Worm (Caenorhabditis elegans): ENCODE results near the gene lsm-7.

lsm-7 gene

DNA sequence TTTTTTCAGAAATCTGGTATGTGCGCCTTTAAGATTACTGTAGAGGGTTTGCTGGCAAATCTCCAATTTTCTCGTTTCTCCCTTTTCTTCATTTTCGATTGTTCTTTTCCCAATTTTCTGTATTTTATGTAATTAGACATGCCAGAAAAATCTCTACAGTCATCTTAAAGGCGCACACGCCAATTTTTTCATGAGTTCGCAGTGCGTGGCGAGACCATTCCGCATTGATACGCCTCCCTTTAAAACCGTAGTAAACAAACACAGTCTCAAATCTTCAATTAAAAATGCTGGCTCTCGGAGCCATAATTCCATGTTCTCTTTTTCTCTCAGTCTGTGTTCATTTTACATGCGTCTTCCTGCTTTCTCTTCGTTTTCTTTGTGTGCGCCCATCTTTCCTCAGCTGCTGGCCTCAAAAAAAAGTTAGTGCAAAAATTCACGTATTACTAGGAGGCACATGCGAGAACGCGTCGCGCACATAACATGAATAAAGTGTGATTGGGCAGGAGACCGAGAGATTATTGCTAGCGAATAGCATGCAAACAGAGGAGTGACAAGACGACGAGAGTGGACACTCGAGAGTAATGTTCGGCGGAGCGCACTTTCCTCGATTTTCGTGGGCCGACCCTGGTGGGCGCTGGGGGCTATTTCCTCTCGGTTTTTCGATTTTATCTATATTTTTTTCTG, 14.3 kb upstream of the lsm-7 start (continued):
- TF ChIP-seq tbp1 (GFP tag; optimal IDR thresholded peaks at IDR 0.05) (peak; percentile 38), cebp-1 (GFP tag; IDR thresholded peaks at IDR 0.05) (no peak), cebp-1 (tag; optimal IDR thresholded peaks at IDR 0.05) (peak; percentile 78), snpc-3.4 (tag; optimal IDR thresholded peaks at IDR 0.05) (peak; percentile 25), him-1 (tag; optimal IDR thresholded peaks at IDR 0.05) (peak; percentile 19), ama-1 (optimal IDR thresholded peaks at IDR 0.05) (no peak), ama-1 (GFP tag; optimal IDR thresholded peaks at IDR 0.05) (no peak), akir-1 (GFP tag; optimal IDR thresholded peaks at IDR 0.05) (no peak), D2030.7 (GFP tag; IDR thresholded peaks at IDR 0.05) (peak; percentile 14; the same call in 1 of the 2 replicates), B0336.3 (GFP tag; IDR thresholded peaks at IDR 0.05) (peak; percentile 74), Y53G8AR.9 (GFP tag; conservative IDR thresholded peaks at IDR 0.05) (no peak), ekl-4 (GFP tag; IDR thresholded peaks at IDR 0.05) (peak; percentile 43), pbrm-1 (GFP tag; IDR thresholded peaks at IDR 0.05) (0 out of 2 replicates have a peak, but pooled peaks have one; percentile 32), athp-1 (tag; optimal IDR thresholded peaks at IDR 0.05) (no peak), madf-8 (GFP tag; conservative IDR thresholded peaks at IDR 0.05) (peak; percentile 91), zfh-2 (GFP tag; conservative IDR thresholded peaks at IDR 0.05) (peak; percentile 85), nfyb-1 (GFP tag; IDR thresholded peaks at IDR 0.05) (peak; percentile 62; the same call in 1 of the 2 replicates), lir-1 (GFP tag; conservative IDR thresholded peaks at IDR 0.05) (peak; percentile 74; the same call in 1 of the 2 replicates), lin-35 (GFP tag; optimal IDR thresholded peaks at IDR 0.05) (peak in 1 of 3 experiments; percentile 28), lin-54 (GFP tag; optimal IDR thresholded peaks at IDR 0.05) (peak; percentile 46)

DNA sequence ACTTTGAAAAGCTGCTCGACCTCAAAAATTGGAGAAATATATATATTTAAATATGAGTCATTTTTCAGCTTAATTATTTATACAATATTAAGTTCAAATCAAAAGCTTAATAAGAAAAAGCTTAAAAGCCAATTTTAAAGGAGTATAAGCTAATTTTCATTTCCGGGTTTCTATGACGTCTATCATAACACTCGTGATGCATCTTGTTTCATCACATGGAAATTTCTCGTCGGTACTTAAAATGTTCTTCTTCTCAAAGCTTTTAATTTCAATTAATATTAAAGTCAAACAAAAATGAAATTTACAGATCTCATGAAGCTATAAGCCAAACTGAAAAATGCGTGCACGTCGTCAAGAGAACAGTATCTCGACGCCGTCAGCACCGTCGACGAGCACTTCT, 13.5 kb upstream of the lsm-7 start, which contains the start of gene rbr-2:
Gene rbr-2 (plus strand): TSS at position 301 of the 400 bp plus-strand sequence.
- TF ChIP-seq sptf-2 (GFP tag; optimal IDR thresholded peaks at IDR 0.05) (no peak), B0336.3 (GFP tag; IDR thresholded peaks at IDR 0.05) (no peak), mel-28 (tag; optimal IDR thresholded peaks at IDR 0.05; ENCODE audit: borderline replicate concordance) (no peak), lin-40 (tag; optimal IDR thresholded peaks at IDR 0.05) (no peak), Y56A3A.18 (GFP tag; IDR thresholded peaks at IDR 0.05) (no peak)

- no peak for TF ChIP-seq tbp1 (GFP tag; optimal IDR thresholded peaks at IDR 0.05)
- no peak for TF ChIP-seq hsf-1 (GFP tag; IDR thresholded peaks at IDR 0.05)
- no peak for TF ChIP-seq attf-6 (GFP tag; IDR thresholded peaks at IDR 0.05)
- TF ChIP-seq Y56A3A.18 (GFP tag; IDR thresholded peaks at IDR 0.05): peak; percentile 90
- TF ChIP-seq Y79H2A.3 (GFP tag; conservative IDR thresholded peaks at IDR 0.05): peak; percentile 65
- TF ChIP-seq cebp-2 (GFP tag; IDR thresholded peaks at IDR 0.05): no peak
- peak; percentile 81 for TF ChIP-seq zim-3 (tag; optimal IDR thresholded peaks at IDR 0.05)
- peak; percentile 67 for TF ChIP-seq Y95B8A.8 (GFP tag; IDR thresholded peaks at IDR 0.05)
- peak; percentile 21; the same call in 1 of the 2 replicates for TF ChIP-seq dox-1 (GFP tag; IDR thresholded peaks at IDR 0.05)
- TF ChIP-seq let-526 (GFP tag; IDR thresholded peaks at IDR 0.05): peak; percentile 43; the same call in 1 of the 2 replicates
- TF ChIP-seq F55B11.4 (tag; optimal IDR thresholded peaks at IDR 0.05; ENCODE audit: borderline replicate concordance, insufficient read depth): no peak
- TF ChIP-seq D2030.7 (GFP tag; IDR thresholded peaks at IDR 0.05): no peak
- TF ChIP-seq mes-4 (tag; optimal IDR thresholded peaks at IDR 0.05): no peak
- TF ChIP-seq lsl-1 (GFP tag; optimal IDR thresholded peaks at IDR 0.05): no peak
- peak; percentile 71 for TF ChIP-seq ceh-79 (tag; optimal IDR thresholded peaks at IDR 0.05)
- TF ChIP-seq nhr-120 (GFP tag; IDR thresholded peaks at IDR 0.05): no peak
- TF ChIP-seq nhr-27 (tag; optimal IDR thresholded peaks at IDR 0.05): no peak
- peak; percentile 33 for TF ChIP-seq B0035.1 (tag; optimal IDR thresholded peaks at IDR 0.05)
- TF ChIP-seq madf-8 (GFP tag; conservative IDR thresholded peaks at IDR 0.05): no peak
- TF ChIP-seq snpc-3.4 (tag; optimal IDR thresholded peaks at IDR 0.05): no peak
- peak; percentile 14 for TF ChIP-seq unc-130 (GFP tag; optimal IDR thresholded peaks at IDR 0.05)
- TF ChIP-seq F23B12.7 (tag; optimal IDR thresholded peaks at IDR 0.05; ENCODE audit: insufficient read depth): no peak
- peak; percentile 70 for TF ChIP-seq atf-7 (tag; optimal IDR thresholded peaks at IDR 0.05)
- TF ChIP-seq ztf-18 (tag; optimal IDR thresholded peaks at IDR 0.05): no peak
- TF ChIP-seq lin-35 (GFP tag; optimal IDR thresholded peaks at IDR 0.05): peak in 1 of 3 experiments; percentile 39
Measured at ce11 chrIV:10933777-10934546, 660 bp downstream of the lsm-7 start.

Data from whole organism, young adult.